Worm (Caenorhabditis elegans): ENCODE data around the gene F08F1.4.

ce11 chrX:8390508-8390907, 22.7 kb upstream of the F08F1.4 start:
- TF ChIP-seq him-1 (tag; optimal IDR thresholded peaks at IDR 0.05) (no peak), W03F9.2 (tag; optimal IDR thresholded peaks at IDR 0.05) (no peak), dao-5 (tag; optimal IDR thresholded peaks at IDR 0.05) (no peak)

Data from whole organism, L4/young adult.